Worm (Caenorhabditis elegans): ENCODE data around the gene ptr-5.
A peak's percentile ranks its signal among the peaks of the same experiment; 100 is the strongest.

Gene ptr-5

ce11 chrX:17330574-17330973, 12.2 kb downstream of the ptr-5 start:
- no peak for TF ChIP-seq madf-9 (GFP tag; conservative IDR thresholded peaks at IDR 0.05)
- peak in 1 of 2 experiments; percentile 38 for TF ChIP-seq unc-62 (GFP tag; optimal IDR thresholded peaks at IDR 0.05 in 1 of 2)
- TF ChIP-seq unc-62 (tag; optimal IDR thresholded peaks at IDR 0.05) = no peak
- TF ChIP-seq nhr-6 (tag; optimal IDR thresholded peaks at IDR 0.05) = no peak
- no peak for TF ChIP-seq daf-16 (GFP tag; optimal IDR thresholded peaks at IDR 0.05)
- peak; percentile 54 for TF ChIP-seq daf-16 (tag; optimal IDR thresholded peaks at IDR 0.05)
- peak; percentile 1 for TF ChIP-seq dve-1 (tag; optimal IDR thresholded peaks at IDR 0.05; ENCODE audit: insufficient read depth)
- TF ChIP-seq tra-1 (GFP tag; IDR thresholded peaks at IDR 0.05) = no peak
- no peak for TF ChIP-seq zip-2 (tag; optimal IDR thresholded peaks at IDR 0.05)

DNA sequence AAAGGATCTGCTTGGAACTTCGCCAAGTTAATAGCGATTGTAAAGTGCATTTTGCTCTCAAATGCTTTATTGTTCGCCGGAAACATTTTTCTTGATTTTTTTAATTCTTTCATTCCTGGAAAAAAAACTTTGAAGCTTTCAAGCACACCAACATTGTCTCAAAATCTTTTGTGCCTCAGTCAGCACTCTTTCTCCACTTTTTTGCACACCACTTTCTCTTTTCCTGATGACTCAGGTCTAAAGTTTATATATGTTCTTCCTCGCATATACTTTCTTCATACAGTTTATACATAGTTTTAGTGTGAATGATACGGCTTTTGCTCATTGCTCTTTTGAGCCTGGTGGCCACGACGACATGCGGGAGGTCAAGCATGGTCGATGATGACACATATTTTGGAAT, 15.4 kb downstream of the ptr-5 start, which contains the start of gene C53C11.5:
TSS of gene C53C11.5 (plus strand) at position 301 of the 400 bp plus-strand sequence.
- no peak for TF ChIP-seq vab-7 (GFP tag; IDR thresholded peaks at IDR 0.05)
- no peak for TF ChIP-seq saeg-2 (GFP tag; IDR thresholded peaks at IDR 0.05)

DNA sequence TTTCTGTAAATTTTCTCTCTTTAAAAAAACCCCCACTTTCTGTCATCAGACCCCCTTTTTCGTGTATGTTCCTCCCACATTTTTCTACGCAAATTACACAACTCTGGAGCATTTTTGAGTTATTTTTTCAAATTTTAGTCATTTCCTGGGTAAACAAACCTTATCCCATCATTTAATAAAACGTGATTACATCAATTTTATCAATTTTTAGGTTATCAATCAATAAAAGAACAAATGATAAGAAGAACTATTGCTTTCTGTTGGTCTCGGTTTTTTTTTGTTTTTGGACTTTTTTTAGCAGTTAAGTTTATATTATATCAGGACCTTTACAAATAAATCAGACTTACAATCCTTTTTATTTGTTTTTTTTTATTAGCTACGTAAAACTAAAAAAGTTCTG, 18.0 kb downstream of the ptr-5 start, which contains the start of gene C53C11.2:
TSS of gene C53C11.2 (plus strand) at position 284 of the 400 bp plus-strand sequence.
- TF ChIP-seq lin-13 (GFP tag; optimal IDR thresholded peaks at IDR 0.05) (no peak), nhr-102 (tag; optimal IDR thresholded peaks at IDR 0.05) (no peak), fkh-10 (GFP tag; optimal IDR thresholded peaks at IDR 0.05) (no peak), gei-8 (GFP tag; optimal IDR thresholded peaks at IDR 0.05) (no peak), dmd-8 (GFP tag; IDR thresholded peaks at IDR 0.05) (no peak), Y5F2A.4 (GFP tag; optimal IDR thresholded peaks at IDR 0.05) (no peak), sdz-12 (GFP tag; optimal IDR thresholded peaks at IDR 0.05) (no peak), mes-2 (tag; optimal IDR thresholded peaks at IDR 0.05; ENCODE audit: poor library complexity, severe bottlenecking) (no peak), unc-130 (GFP tag; optimal IDR thresholded peaks at IDR 0.05) (no peak), php-3 (GFP tag; IDR thresholded peaks at IDR 0.05) (no peak), pqm-1 (tag; optimal IDR thresholded peaks at IDR 0.05) (peak; percentile 69), vab-7 (GFP tag; IDR thresholded peaks at IDR 0.05) (no peak), dve-1 (tag; optimal IDR thresholded peaks at IDR 0.05; ENCODE audit: insufficient read depth) (peak; percentile 23), unc-39 (tag; optimal IDR thresholded peaks at IDR 0.05) (no peak), fos-1 (tag; optimal IDR thresholded peaks at IDR 0.05) (no peak), saeg-2 (GFP tag; IDR thresholded peaks at IDR 0.05) (no peak), zfp-2 (tag; optimal IDR thresholded peaks at IDR 0.05) (no peak), hif-1 (tag; optimal IDR thresholded peaks at IDR 0.05) (no peak), zip-11 (GFP tag; IDR thresholded peaks at IDR 0.05) (no peak), lin-15B (tag; optimal IDR thresholded peaks at IDR 0.05) (no peak), skn-1 (tag; optimal IDR thresholded peaks at IDR 0.05) (no peak), aha-1 (tag) (no peak), Y48G9A.11 (GFP tag; IDR thresholded peaks at IDR 0.05) (no peak), hlh-30 (tag; optimal IDR thresholded peaks at IDR 0.05; ENCODE audit: insufficient read depth) (no peak), nhr-28 (tag; optimal IDR thresholded peaks at IDR 0.05) (peak; percentile 24), rbr-2 (tag; optimal IDR thresholded peaks at IDR 0.05) (no peak), daf-16 (GFP tag; optimal IDR thresholded peaks at IDR 0.05) (no peak), daf-16 (tag; optimal IDR thresholded peaks at IDR 0.05) (peak; percentile 79), daf-8 (GFP tag; IDR thresholded peaks at IDR 0.05) (no peak), nhr-11 (tag; optimal IDR thresholded peaks at IDR 0.05) (no peak)

DNA sequence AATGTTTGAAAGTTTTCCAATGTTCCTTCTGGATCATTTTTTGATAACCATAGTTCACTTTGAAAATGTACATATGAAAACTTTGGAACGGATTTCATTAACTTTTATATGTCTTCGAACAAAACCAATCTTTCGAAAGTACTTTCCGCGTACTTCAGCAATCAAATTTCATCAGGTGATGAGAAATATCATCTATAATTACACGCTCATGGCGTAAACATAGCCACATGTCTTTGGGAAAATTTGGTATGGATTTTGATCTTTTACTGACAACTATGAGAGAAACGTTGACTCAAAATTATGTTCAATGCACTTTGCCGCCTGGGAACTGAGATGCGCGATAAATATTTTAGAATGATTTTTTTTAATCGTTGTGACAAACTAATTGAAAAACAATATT, 20.6 kb downstream of the ptr-5 start:
- no peak for TF ChIP-seq F37D6.2 (tag; optimal IDR thresholded peaks at IDR 0.05)
- TF ChIP-seq hif-1 (tag; optimal IDR thresholded peaks at IDR 0.05) = no peak
- TF ChIP-seq daf-12 (tag; optimal IDR thresholded peaks at IDR 0.05) = no peak
- TF ChIP-seq gei-8 (GFP tag; optimal IDR thresholded peaks at IDR 0.05) = no peak
- TF ChIP-seq pha-4 (GFP tag; IDR thresholded peaks at IDR 0.05) = no peak
- no peak for TF ChIP-seq pha-4 (tag; optimal IDR thresholded peaks at IDR 0.05)
- TF ChIP-seq unc-39 (tag; optimal IDR thresholded peaks at IDR 0.05) = no peak
- TF ChIP-seq ceh-28 (tag; optimal IDR thresholded peaks at IDR 0.05) = no peak
- TF ChIP-seq aha-1 (tag) = no peak
- no peak for TF ChIP-seq fos-1 (tag; optimal IDR thresholded peaks at IDR 0.05)
- no peak for TF ChIP-seq nhr-76 (tag; optimal IDR thresholded peaks at IDR 0.05)
- no peak for TF ChIP-seq fkh-10 (GFP tag; optimal IDR thresholded peaks at IDR 0.05)
- no peak for TF ChIP-seq madf-9 (GFP tag; conservative IDR thresholded peaks at IDR 0.05)
- TF ChIP-seq mdt-29 (GFP tag; IDR thresholded peaks at IDR 0.05) = no peak
- TF ChIP-seq dpl-1 (GFP tag; optimal IDR thresholded peaks at IDR 0.05) = no peak
- TF ChIP-seq ctbp-1 (GFP tag; IDR thresholded peaks at IDR 0.05) = no peak

All from whole organism, L4 larva.